Fruit fly (Drosophila melanogaster) whole organism, pupa: Measurements from ENCODE around the gene CCHa2.

Experiments
- CG10348 ChIP-seq: fragments of 200-800 bp; sonication (Bioruptor generic); IDR thresholded peaks from 2 replicates; pipeline ENCODE4 v1.3.6; 2022; ENCODE audit warnings: missing biosample characterization, missing genetic modification characterization
- CG12605 ChIP-seq: fragments of 200-800 bp; sonication (Bioruptor generic); IDR thresholded peaks from 2 replicates; pipeline ENCODE4 v1.3.6; 2022; ENCODE audit warnings: missing biosample characterization, missing genetic modification characterization
- CG13204 ChIP-seq: fragments of 200-800 bp; sonication (Bioruptor generic); optimal IDR thresholded peaks from 2 replicates; lab custom pipeline; 2018; ENCODE audit warnings: missing biosample characterization, mild to moderate bottlenecking, missing genetic modification characterization, moderate library complexity
- CG14655 ChIP-seq: fragments of 200-800 bp; sonication (Bioruptor generic); optimal IDR thresholded peaks from 3 replicates; lab custom pipeline; 2017; ENCODE audit warnings: mild to moderate bottlenecking, missing biosample characterization, missing genetic modification reagents, missing genetic modification characterization
- CG15710 ChIP-seq: fragments of 200-800 bp; sonication (Bioruptor generic); optimal IDR thresholded peaks from 2 replicates; lab custom pipeline; 2018; ENCODE audit warnings: missing biosample characterization, mild to moderate bottlenecking, missing genetic modification characterization, moderate library complexity
- CG17806 ChIP-seq: fragments of 200-800 bp; sonication (Bioruptor generic); optimal IDR thresholded peaks from 2 replicates; lab custom pipeline; 2018; ENCODE audit warnings: missing biosample characterization, mild to moderate bottlenecking, missing genetic modification characterization, moderate library complexity
- CG32121 ChIP-seq: fragments of 200-800 bp; sonication (Bioruptor generic); IDR thresholded peaks from 2 replicates; pipeline ENCODE4 v1.3.6; 2022; ENCODE audit warnings: missing biosample characterization, missing genetic modification characterization
- CG34367 ChIP-seq: fragments of 200-800 bp; sonication (Bioruptor generic); optimal IDR thresholded peaks from 2 replicates; lab custom pipeline; 2018; ENCODE audit warnings: missing biosample characterization, mild to moderate bottlenecking, missing genetic modification characterization
- CG4496 ChIP-seq: fragments of 200-800 bp; sonication (Bioruptor generic); IDR thresholded peaks from 3 replicates; pipeline ENCODE4 v1.3.6; 2022; ENCODE audit warnings: missing biosample characterization, missing genetic modification characterization
- CG8159 ChIP-seq: fragments of 200-800 bp; sonication (Bioruptor generic); optimal IDR thresholded peaks from 3 replicates; lab custom pipeline; 2018; ENCODE audit warnings: missing biosample characterization, mild to moderate bottlenecking, missing genetic modification characterization, moderate library complexity
- CG8301 ChIP-seq: fragments of 200-800 bp; sonication (Bioruptor generic); optimal IDR thresholded peaks from 2 replicates; lab custom pipeline; 2018; ENCODE audit warnings: missing biosample characterization, mild to moderate bottlenecking, missing genetic modification characterization
- CG9948 ChIP-seq: fragments of 200-800 bp; sonication (Bioruptor generic); optimal IDR thresholded peaks from 2 replicates; lab custom pipeline; 2018; ENCODE audit warnings: missing biosample characterization, mild to moderate bottlenecking, missing genetic modification characterization, moderate library complexity
- D1 ChIP-seq: fragments of 200-800 bp; sonication (Bioruptor generic); optimal IDR thresholded peaks from 2 replicates; lab custom pipeline; 2018; ENCODE audit warnings: missing biosample characterization, mild to moderate bottlenecking, missing genetic modification characterization, moderate library complexity
- EcR ChIP-seq: fragments of 200-800 bp; sonication (Bioruptor generic); optimal IDR thresholded peaks from 3 replicates; lab custom pipeline; 2019; ENCODE audit warnings: missing biosample characterization, missing genetic modification characterization, mild to moderate bottlenecking, moderate library complexity, missing genetic modification reagents
- Ets98B ChIP-seq: fragments of 200-800 bp; sonication (Bioruptor generic); IDR thresholded peaks from 2 replicates; pipeline ENCODE4 v1.3.6; 2022; ENCODE audit warnings: missing biosample characterization, missing genetic modification characterization
- Pif1A ChIP-seq: fragments of 200-800 bp; sonication (Bioruptor generic); optimal IDR thresholded peaks from 3 replicates; lab custom pipeline; 2016; ENCODE audit warnings: missing biosample characterization, missing genetic modification characterization
- Pif1B ChIP-seq: fragments of 200-800 bp; sonication (Bioruptor generic); optimal IDR thresholded peaks from 3 replicates; lab custom pipeline; 2016; ENCODE audit warnings: missing biosample characterization, missing genetic modification characterization
- Snoo ChIP-seq: fragments of 200-800 bp; sonication (Bioruptor generic); optimal IDR thresholded peaks from 3 replicates; lab custom pipeline; 2017; ENCODE audit warnings: missing biosample characterization, mild to moderate bottlenecking, missing genetic modification characterization, inconsistent platforms
- fd96Ca ChIP-seq: fragments of 200-800 bp; sonication (Bioruptor generic); IDR thresholded peaks from 3 replicates; pipeline ENCODE4 v1.3.6; 2022; ENCODE audit warnings: missing biosample characterization, missing genetic modification characterization
- gl ChIP-seq: fragments of 200-800 bp; sonication (Bioruptor generic); optimal IDR thresholded peaks from 2 replicates; lab custom pipeline; 2018; ENCODE audit warnings: missing biosample characterization, mild to moderate bottlenecking, missing genetic modification characterization
- rn ChIP-seq: fragments of 200-800 bp; sonication (Bioruptor generic); IDR thresholded peaks from 2 replicates; pipeline ENCODE4 v1.3.6; 2022; ENCODE audit warnings: missing biosample characterization, missing genetic modification characterization

The CCHa2 gene

dm6 chr3R:13412704-13413103, 17.7 kb upstream of the CCHa2 start:
- TF ChIP-seq Ets98B (GFP tag; lab: Robert Waterston, UW) (peak; percentile 32), CG32121 (peak; percentile 18; the same call in 1 of the 2 replicates), CG17806 (no peak)

dm6 chr3R:13406898-13407297, 11.9 kb upstream of the CCHa2 start, which contains the start of gene yellow-e2:
yellow-e2 (minus strand) TSS chr3R:13406998.
- TF ChIP-seq CG8159 (tag; lab: Kevin White, UChicago) (peak; percentile 35), CG13204 (no peak)
- TF ChIP-seq, all 21 proteins: peak for 1

- TF ChIP-seq EcR (GFP tag; lab: Kevin White, UChicago) (no peak), CG8159 (tag; lab: Kevin White, UChicago) (no peak), CG10348 (GFP tag; lab: Robert Waterston, UW) (no peak), CG17806 (no peak), gl (tag; lab: Kevin White, UChicago) (no peak), CG4496 (no peak), rn (GFP tag; lab: Robert Waterston, UW) (no peak), CG13204 (no peak), CG12605 (GFP tag; lab: Robert Waterston, UW) (no peak), CG15710 (no peak), fd96Ca (GFP tag; lab: Robert Waterston, UW) (no peak), CG32121 (no peak), Snoo (no peak), CG34367 (tag; lab: Kevin White, UChicago) (no peak), CG9948 (no peak)
- TF ChIP-seq, all 21 proteins: peak for 0
Observed at dm6 chr3R:13404841-13405441, 9.9 kb upstream of the CCHa2 start, which contains the start of gene yellow-e3. yellow-e3 (minus strand) TSS chr3R:13404870.

dm6 chr3R:13403032-13403459, 8.0 kb upstream of the CCHa2 start, which contains the start of gene Dpm3:
Dpm3 (minus strand) TSS chr3R:13403051.
- TF ChIP-seq CG8301 (tag; lab: Kevin White, UChicago) (no peak), CG15710 (no peak), CG17806 (no peak), Pif1A (GFP tag; lab: Kevin White, UChicago) (no peak), CG13204 (no peak), fd96Ca (GFP tag; lab: Robert Waterston, UW) (no peak), CG14655 (no peak)

- TF ChIP-seq CG12605 (GFP tag; lab: Robert Waterston, UW) (0 out of 2 replicates have a peak, but pooled peaks have one; percentile 5), CG10348 (GFP tag; lab: Robert Waterston, UW) (no peak)
Observed at dm6 chr3R:13401722-13402296, 6.8 kb upstream of the CCHa2 start, which contains the start of gene GILT1. GILT1 (minus strand) TSS chr3R:13401862.

- TF ChIP-seq CG14655, result peak; percentile 95
- peak; percentile 90 for TF ChIP-seq CG4496
- TF ChIP-seq rn (GFP tag; lab: Robert Waterston, UW), result peak; percentile 71
- TF ChIP-seq CG13204, result peak; percentile 90
- TF ChIP-seq CG8159 (tag; lab: Kevin White, UChicago), result peak; percentile 95
- peak; percentile 64; the same call in 1 of the 2 replicates for TF ChIP-seq CG10348 (GFP tag; lab: Robert Waterston, UW)
- TF ChIP-seq Pif1A (GFP tag; lab: Kevin White, UChicago), result peak; percentile 92
- TF ChIP-seq CG12605 (GFP tag; lab: Robert Waterston, UW), result peak; percentile 71; the same call in 1 of the 2 replicates
- peak; percentile 91 for TF ChIP-seq CG34367 (tag; lab: Kevin White, UChicago)
- TF ChIP-seq fd96Ca (GFP tag; lab: Robert Waterston, UW), result peak; percentile 64; the same call in 2 of the 3 replicates
- peak; percentile 94 for TF ChIP-seq CG8301 (tag; lab: Kevin White, UChicago)
- TF ChIP-seq D1 (tag; lab: Kevin White, UChicago), result peak; percentile 90
- peak; percentile 90 for TF ChIP-seq Snoo
- peak; percentile 94 for TF ChIP-seq CG9948
- peak; percentile 77 for TF ChIP-seq gl (tag; lab: Kevin White, UChicago)
- TF ChIP-seq CG15710, result peak; percentile 94
- TF ChIP-seq EcR (GFP tag; lab: Kevin White, UChicago), result peak; percentile 79
- TF ChIP-seq Ets98B (GFP tag; lab: Robert Waterston, UW), result peak; percentile 80
- TF ChIP-seq CG17806, result peak; percentile 94
- TF ChIP-seq Pif1B (GFP tag; lab: Kevin White, UChicago), result peak; percentile 94
- TF ChIP-seq CG32121, result peak; percentile 87
Observed at dm6 chr3R:13400902-13401721, 6.1 kb upstream of the CCHa2 start.
